Worm (Caenorhabditis elegans) whole organism, dauer: ENCODE results near the gene F59A6.12.

Experiments used
- unc-62 ChIP-seq: sonication (generic microtip); optimal IDR thresholded peaks from 2 replicates; lab custom pipeline; 2017; ENCODE audit warnings: missing biosample characterization, missing genetic modification reagents, missing genetic modification characterization

F59A6.12 gene

ce11 chrII:5001866-5002265 lies 10.0 kb downstream of the F59A6.12 start:
- TF ChIP-seq unc-62 (GFP tag; lab: Kevin White, UChicago), result no peak

DNA sequence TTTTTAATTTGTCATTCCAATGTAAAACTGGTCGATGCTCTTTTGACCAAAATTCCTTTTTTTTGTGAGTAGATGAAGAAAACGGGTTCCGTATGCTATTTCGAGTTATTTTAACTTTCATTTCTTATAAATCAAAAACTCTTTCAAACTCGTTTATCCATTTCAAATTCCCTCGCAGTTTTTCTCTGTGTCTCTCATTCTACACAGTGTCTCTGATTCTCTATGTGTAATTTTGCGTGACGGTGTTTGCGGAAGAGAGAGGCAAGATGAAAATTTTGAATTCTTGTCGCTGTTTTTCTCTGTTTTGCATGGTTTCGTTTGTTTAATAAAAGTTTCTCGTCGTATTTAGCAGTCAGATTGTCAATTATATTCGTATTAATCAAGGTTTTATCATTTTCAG lies 12.8 kb downstream of the F59A6.12 start, which contains the start of gene citk-2:
Gene citk-2, plus strand, starts transcription at position 399 of the 400 bp plus-strand sequence.
- no peak for TF ChIP-seq unc-62 (GFP tag; lab: Kevin White, UChicago)

ce11 chrII:4998657-4999056 lies 13.2 kb downstream of the F59A6.12 start, which contains the start of gene F59A6.11:
TSS of gene F59A6.11 (minus strand) at chrII:4998757.
- no peak for TF ChIP-seq unc-62 (GFP tag; lab: Kevin White, UChicago)

DNA sequence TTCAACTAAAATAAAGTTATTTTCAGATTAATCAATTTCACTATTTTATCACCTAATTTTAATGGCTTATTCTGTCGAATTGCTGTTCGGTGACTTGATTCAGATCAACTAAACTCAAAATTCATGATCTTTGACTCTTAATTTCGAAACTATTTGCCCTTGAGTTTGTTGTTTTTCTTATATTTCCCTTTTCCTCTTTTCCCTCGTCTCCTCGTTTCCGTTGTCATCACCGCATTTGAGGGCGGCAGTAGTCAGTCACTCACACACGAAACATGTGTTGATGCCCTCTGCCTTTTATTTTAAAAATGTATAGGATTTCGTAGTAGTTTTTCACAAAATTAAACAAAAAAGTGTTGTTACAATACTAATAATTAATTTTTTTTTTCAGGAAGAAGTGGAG lies 16.9 kb downstream of the F59A6.12 start, which contains the start of gene rnh-1.0:
Gene rnh-1.0, plus strand, starts transcription at position 389 of the 400 bp plus-strand sequence.
- no peak for TF ChIP-seq unc-62 (GFP tag; lab: Kevin White, UChicago)

ce11 chrII:4993530-4994192 lies 18.2 kb downstream of the F59A6.12 start, which contains the start of the genes eif-1 and vps-24:
TSS of gene eif-1 (minus strand) at chrII:4993580.
TSS of gene vps-24 (plus strand) at chrII:4993998.
- TF ChIP-seq unc-62 (GFP tag; lab: Kevin White, UChicago), result no peak

DNA sequence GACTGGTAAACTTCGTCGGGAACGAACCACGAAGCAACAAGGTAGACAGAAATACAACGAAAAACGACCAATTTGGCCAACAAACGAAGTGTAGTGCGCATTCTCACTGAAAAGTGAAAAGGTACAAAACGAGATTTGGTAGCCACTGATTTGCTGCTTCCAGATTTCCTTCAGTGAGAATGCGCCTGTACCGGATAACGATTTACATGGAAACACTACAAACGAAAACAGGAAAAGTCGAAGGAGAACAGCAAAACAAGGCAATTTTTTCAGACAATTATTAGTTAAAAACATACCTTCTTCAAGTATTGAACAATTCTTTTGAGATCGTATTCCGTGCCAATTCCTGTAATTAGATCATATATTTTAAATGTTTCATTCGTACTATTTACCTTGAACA lies 18.9 kb downstream of the F59A6.12 start, which contains the start of gene pigb-1:
Gene pigb-1, minus strand, starts transcription at position 101 of the 400 bp plus-strand sequence.
- TF ChIP-seq unc-62 (GFP tag; lab: Kevin White, UChicago), result no peak

DNA sequence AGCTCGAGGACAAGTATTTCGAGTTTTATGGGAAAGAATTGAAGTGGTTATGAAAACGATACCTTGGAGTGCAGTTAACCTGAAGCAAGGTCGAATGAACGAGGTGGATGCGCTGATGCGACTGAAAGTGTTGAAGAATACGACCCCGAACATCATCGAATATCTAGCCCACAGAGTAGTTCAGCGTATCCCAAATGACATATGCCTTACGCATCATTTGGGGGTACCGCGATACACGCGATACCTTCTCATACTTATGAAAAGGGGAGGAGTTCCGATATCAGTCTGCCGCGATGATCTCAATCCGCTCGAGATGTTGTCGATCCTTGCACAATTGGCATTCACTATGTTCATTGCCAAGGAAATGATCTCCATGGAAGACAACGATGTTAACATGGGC lies 22.1 kb downstream of the F59A6.12 start, which contains the start of gene T27F7.12:
Gene T27F7.12, plus strand, starts transcription at position 301 of the 400 bp plus-strand sequence.
- no peak for TF ChIP-seq unc-62 (GFP tag; lab: Kevin White, UChicago)

DNA sequence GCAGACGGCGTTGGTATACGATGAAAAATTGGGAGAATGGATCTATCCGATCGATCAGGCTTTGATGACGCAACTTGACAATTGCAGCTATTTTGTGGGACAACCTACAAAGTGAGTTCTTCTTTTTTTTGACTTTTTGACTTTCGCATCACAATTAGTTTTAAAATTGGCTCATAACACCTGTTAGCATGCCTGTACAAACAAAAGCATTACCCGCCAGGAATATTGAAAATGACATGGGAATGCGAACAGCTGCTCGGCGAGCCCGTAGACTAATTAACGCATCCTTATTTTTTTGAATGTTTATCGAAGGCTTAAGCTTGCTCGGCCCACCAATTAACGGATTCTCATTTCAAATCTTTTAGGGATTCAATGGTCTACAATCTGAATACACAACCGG lies 24.6 kb downstream of the F59A6.12 start:
- no peak for TF ChIP-seq unc-62 (GFP tag; lab: Kevin White, UChicago)

ce11 chrII:4986664-4987063 lies 25.2 kb downstream of the F59A6.12 start:
- no peak for TF ChIP-seq unc-62 (GFP tag; lab: Kevin White, UChicago)

ce11 chrII:4985961-4986503 lies 25.8 kb downstream of the F59A6.12 start:
- TF ChIP-seq unc-62 (GFP tag; lab: Kevin White, UChicago), result no peak

DNA sequence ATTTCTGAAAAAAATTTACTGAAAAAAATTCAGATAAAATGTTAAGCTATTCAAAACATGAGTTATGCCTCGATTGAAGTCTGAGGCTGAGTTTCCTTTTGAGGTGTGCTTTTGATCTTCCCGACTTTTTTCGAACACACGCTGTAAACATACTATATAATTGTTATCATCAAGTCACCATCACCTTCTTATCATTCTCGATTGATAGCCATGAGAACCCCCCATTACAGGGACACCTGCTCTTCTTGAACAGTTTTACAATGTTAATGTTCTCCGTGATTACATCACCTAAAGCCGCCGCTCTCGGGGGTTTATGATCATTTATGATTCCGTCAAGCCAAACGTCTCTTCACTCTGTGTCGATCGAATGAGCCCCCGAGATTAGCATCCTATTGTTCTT lies 27.7 kb downstream of the F59A6.12 start:
- no peak for TF ChIP-seq unc-62 (GFP tag; lab: Kevin White, UChicago)

ce11 chrII:4981682-4982404 lies 30.0 kb downstream of the F59A6.12 start:
- TF ChIP-seq unc-62 (GFP tag; lab: Kevin White, UChicago), result no peak

- no peak for TF ChIP-seq unc-62 (GFP tag; lab: Kevin White, UChicago)
Observed at ce11 chrII:4975311-4975710, 36.6 kb downstream of the F59A6.12 start.

DNA sequence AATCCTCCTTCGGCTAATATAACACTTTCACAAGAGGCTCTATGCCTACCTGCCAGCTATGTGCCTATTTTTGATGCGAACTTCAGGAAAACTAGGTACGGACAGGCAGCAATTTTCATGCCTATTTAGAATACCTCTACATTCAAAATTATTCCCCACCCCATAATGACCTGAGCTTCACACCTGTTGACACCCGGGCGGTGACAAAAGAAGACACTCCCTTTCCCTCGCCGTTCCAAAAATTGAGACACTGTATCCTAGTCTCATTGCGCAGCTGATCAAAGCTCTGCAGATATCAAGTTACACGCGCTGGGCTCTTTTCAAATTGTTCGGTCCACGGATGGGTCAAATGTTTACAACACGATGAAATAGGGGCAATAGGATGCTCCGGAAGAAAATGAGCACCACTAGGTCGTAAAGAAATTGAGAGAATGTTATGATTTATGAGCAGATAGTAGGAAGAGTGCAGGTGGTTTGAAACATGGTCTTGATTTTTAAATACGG lies 37.4 kb downstream of the F59A6.12 start:
- no peak for TF ChIP-seq unc-62 (GFP tag; lab: Kevin White, UChicago)

DNA sequence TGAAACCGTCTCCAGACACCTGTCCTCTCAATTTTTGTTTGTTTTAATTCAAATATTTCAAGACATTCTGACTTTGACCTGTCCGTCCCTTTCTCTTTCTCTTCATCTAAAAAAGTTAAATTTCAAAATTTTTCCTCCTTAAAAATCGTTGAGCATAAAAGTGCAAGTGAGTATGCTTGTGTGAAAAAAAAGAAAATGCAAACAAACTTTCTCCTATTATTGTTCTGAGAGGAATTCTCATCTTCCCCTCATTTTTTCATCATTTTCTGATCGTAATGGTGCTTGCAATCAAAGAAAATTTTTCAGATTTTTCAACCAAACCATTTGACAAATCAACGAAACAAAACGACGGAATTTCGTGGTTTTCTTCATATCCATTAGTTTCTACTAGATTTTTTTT lies 43.0 kb downstream of the F59A6.12 start, which contains the start of gene shc-2:
Gene shc-2, plus strand, starts transcription at position 301 of the 400 bp plus-strand sequence.
- TF ChIP-seq unc-62 (GFP tag; lab: Kevin White, UChicago), result no peak

- no peak for TF ChIP-seq unc-62 (GFP tag; lab: Kevin White, UChicago)
Observed at ce11 chrII:4967636-4968035, 44.2 kb downstream of the F59A6.12 start.
